Worm (Caenorhabditis elegans) whole organism, L1 larva: ENCODE data around the gene cpt-5.

Source experiments
- alr-1 ChIP-seq: fragments of 200-800 bp; sonication (Bioruptor generic); optimal IDR thresholded peaks from 2 replicates; lab custom pipeline; 2018; ENCODE audit warnings: borderline replicate concordance, mild to moderate bottlenecking, missing genetic modification characterization, missing compliant biosample characterization
- ceh-82 ChIP-seq, 3 experiments: fragments of 150-350 bp in 1 of 3; sonication (generic microtip) in 2 of 3; optimal IDR thresholded peaks; 2 replicates each; lab custom pipeline; 2014 to 2017; ENCODE audit warnings: missing biosample characterization in 3 of 3, missing genetic modification characterization in 3 of 3
- elt-2 ChIP-seq: sonication (generic microtip); optimal IDR thresholded peaks from 2 replicates; lab custom pipeline; 2016; ENCODE audit warnings: missing genetic modification characterization, mild to moderate bottlenecking, inconsistent platforms, missing compliant biosample characterization, missing genetic modification reagents
- fkh-4 ChIP-seq: sonication (generic microtip); optimal IDR thresholded peaks from 2 replicates; lab custom pipeline; 2016; ENCODE audit warnings: missing compliant biosample characterization, missing genetic modification characterization, borderline replicate concordance
- isw-1 ChIP-seq: fragments of 200-800 bp; sonication (Bioruptor generic); IDR thresholded peaks from 2 replicates; pipeline ENCODE4 v1.3.6; 2022; ENCODE audit warnings: missing genetic modification characterization, missing compliant biosample characterization
- mdl-1 ChIP-seq, 2 experiments: fragments of 150-350 bp; optimal IDR thresholded peaks; 2 replicates each; lab custom pipeline; 2014 to 2017; ENCODE audit warnings: missing biosample characterization in 2 of 2, missing genetic modification characterization in 2 of 2, inconsistent platforms in 1 of 2
- mep-1 ChIP-seq: fragments of 150-350 bp; optimal IDR thresholded peaks from 2 replicates; lab custom pipeline; 2014; ENCODE audit warnings: missing biosample characterization, missing genetic modification characterization
- nhr-11 ChIP-seq: fragments of 150-350 bp; optimal IDR thresholded peaks from 2 replicates; lab custom pipeline; 2014; ENCODE audit warnings: missing biosample characterization, missing genetic modification characterization
- pqm-1 ChIP-seq: sonication (generic microtip); optimal IDR thresholded peaks from 3 replicates; lab custom pipeline; 2017; ENCODE audit warnings: missing biosample characterization, missing genetic modification characterization
- skn-1 ChIP-seq: fragments of 150-350 bp; optimal IDR thresholded peaks from 2 replicates; lab custom pipeline; 2014; ENCODE audit warnings: missing biosample characterization, missing genetic modification characterization
- sox-4 ChIP-seq: sonication (generic microtip); optimal IDR thresholded peaks from 2 replicates; lab custom pipeline; 2016; ENCODE audit warnings: missing genetic modification characterization, missing compliant biosample characterization

DNA sequence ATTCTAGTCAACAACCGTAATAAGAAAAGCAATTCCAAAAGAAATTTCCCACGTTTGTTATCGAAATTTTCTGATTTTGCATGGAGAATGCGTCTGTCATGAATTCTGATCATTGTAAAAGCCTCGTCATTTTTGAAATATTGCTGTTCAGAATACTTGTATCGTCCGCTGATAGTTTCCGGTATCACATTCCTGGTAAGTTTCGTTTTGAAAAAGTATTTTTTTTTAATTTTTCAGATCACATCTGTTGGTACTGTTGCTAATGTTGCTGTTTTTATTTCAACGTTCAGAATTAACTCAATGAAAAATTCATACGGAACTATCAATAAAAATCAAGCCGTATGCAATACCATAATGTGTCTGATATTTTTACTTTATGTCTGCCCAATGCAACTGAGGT is 32.1 kb upstream of the cpt-5 start, which contains the start of gene srx-17:
- TF ChIP-seq alr-1 (no peak), sox-4 (tag; lab: Kevin White, UChicago) (no peak), mep-1 (tag; lab: Kevin White, UChicago) (no peak), skn-1 (tag; lab: Kevin White, UChicago) (no peak), isw-1 (GFP tag; lab: Robert Waterston, UW) (no peak), nhr-11 (no peak), elt-2 (tag; lab: Kevin White, UChicago) (no peak), mdl-1 (tag; optimal IDR thresholded peaks at IDR 0.05; lab: Kevin White, UChicago) (no peak), fkh-4 (tag; lab: Kevin White, UChicago) (no peak), pqm-1 (tag; lab: Kevin White, UChicago) (no peak), ceh-82 (tag; optimal IDR thresholded peaks at IDR 0.05; lab: Kevin White, UChicago) (no peak)
